Worm (Caenorhabditis elegans): ENCODE measurements around the gene Y17G9B.11.

Y17G9B.11 gene

ce11 chrIV:4745422-4745821, 11.0 kb upstream of the Y17G9B.11 start, which contains the start of gene timm-17B.1 (continued):
- TF ChIP-seq mel-28 (tag; optimal IDR thresholded peaks at IDR 0.05; ENCODE audit: borderline replicate concordance) = no peak

DNA sequence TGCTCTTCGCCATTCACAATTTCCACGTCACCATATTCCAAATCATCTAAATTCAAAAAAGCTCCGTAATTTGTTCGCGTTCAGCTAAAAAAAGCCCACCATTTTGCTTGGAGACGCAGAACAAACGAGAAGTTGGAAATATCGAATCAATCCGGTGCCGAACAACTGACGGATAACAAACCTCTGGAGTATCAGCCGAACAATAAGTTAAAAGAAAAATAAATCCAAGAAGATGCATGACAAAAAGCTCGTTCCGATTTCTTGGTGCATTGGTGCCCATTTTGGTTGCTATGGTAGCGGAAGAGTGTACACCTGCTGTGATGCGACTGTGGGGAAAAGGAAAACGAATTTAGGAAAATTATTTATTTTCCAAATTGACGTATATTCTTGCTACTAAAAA, 8.9 kb upstream of the Y17G9B.11 start, which contains the start of gene tctn-1:
Gene tctn-1 (minus strand): TSS at position 280 of the 400 bp plus-strand sequence.
- TF ChIP-seq F52B5.7 (tag; optimal IDR thresholded peaks at IDR 0.05) (no peak), zfh-2 (GFP tag; conservative IDR thresholded peaks at IDR 0.05) (no peak), die-1 (tag; optimal IDR thresholded peaks at IDR 0.05) (no peak), ekl-4 (GFP tag; IDR thresholded peaks at IDR 0.05) (no peak), ceh-40 (GFP tag; IDR thresholded peaks at IDR 0.05) (no peak), tbx-9 (tag; optimal IDR thresholded peaks at IDR 0.05; ENCODE audit: borderline replicate concordance) (no peak), ceh-100 (GFP tag; IDR thresholded peaks at IDR 0.05) (no peak), dox-1 (GFP tag; IDR thresholded peaks at IDR 0.05) (0 out of 2 replicates have a peak, but pooled peaks have one; percentile 14), snpc-1.1 (tag; optimal IDR thresholded peaks at IDR 0.05; ENCODE audit: insufficient read depth) (no peak), lin-35 (GFP tag; optimal IDR thresholded peaks at IDR 0.05) (no peak), mel-28 (tag; optimal IDR thresholded peaks at IDR 0.05; ENCODE audit: borderline replicate concordance) (no peak), hmg-1.2 (GFP tag; IDR thresholded peaks at IDR 0.05) (peak; percentile 22; the same call in 1 of the 2 replicates), rcor-1 (GFP tag; IDR thresholded peaks at IDR 0.05) (no peak), lin-54 (GFP tag; optimal IDR thresholded peaks at IDR 0.05) (no peak), hlh-26 (GFP tag; conservative IDR thresholded peaks at IDR 0.05) (no peak), B0035.1 (tag; optimal IDR thresholded peaks at IDR 0.05) (no peak), nhr-90 (tag; optimal IDR thresholded peaks at IDR 0.05) (no peak), gei-17 (GFP tag; optimal IDR thresholded peaks at IDR 0.05) (no peak), tbp1 (GFP tag; optimal IDR thresholded peaks at IDR 0.05) (no peak), B0019.2 (GFP tag; conservative IDR thresholded peaks at IDR 0.05) (no peak), somi-1 (GFP tag; optimal IDR thresholded peaks at IDR 0.05) (no peak), Y67H2A.10 (GFP tag; conservative IDR thresholded peaks at IDR 0.05) (no peak), rpc-1 (optimal IDR thresholded peaks at IDR 0.05) (no peak), rpc-1 (tag; optimal IDR thresholded peaks at IDR 0.05) (no peak), ztf-3 (GFP tag; optimal IDR thresholded peaks at IDR 0.05) (no peak), ztf-26 (tag; optimal IDR thresholded peaks at IDR 0.05) (no peak), T07F8.4 (tag; optimal IDR thresholded peaks at IDR 0.05) (no peak), F39B2.1 (GFP tag; IDR thresholded peaks at IDR 0.05) (no peak), attf-6 (GFP tag; IDR thresholded peaks at IDR 0.05) (no peak), C06A6.2 (GFP tag; conservative IDR thresholded peaks at IDR 0.05) (no peak), nfya-1 (tag; optimal IDR thresholded peaks at IDR 0.05; ENCODE audit: borderline replicate concordance, insufficient read depth) (no peak), F55B11.4 (tag; optimal IDR thresholded peaks at IDR 0.05; ENCODE audit: borderline replicate concordance, insufficient read depth) (no peak), aptf-2 (GFP tag; conservative IDR thresholded peaks at IDR 0.05) (no peak), K11D2.4 (GFP tag; IDR thresholded peaks at IDR 0.05) (no peak), F37B4.10 (GFP tag; IDR thresholded peaks at IDR 0.05) (no peak), ceh-58 (GFP tag; IDR thresholded peaks at IDR 0.05) (no peak), K12H6.12 (tag; optimal IDR thresholded peaks at IDR 0.05) (no peak), snpc-4 (GFP tag; optimal IDR thresholded peaks at IDR 0.05) (no peak), snpc-4 (tag; optimal IDR thresholded peaks at IDR 0.05) (no peak), egrh-3 (GFP tag; IDR thresholded peaks at IDR 0.05) (no peak), lir-1 (GFP tag; conservative IDR thresholded peaks at IDR 0.05) (no peak), C17E4.6 (GFP tag; IDR thresholded peaks at IDR 0.05) (no peak), mcd-1 (GFP tag; IDR thresholded peaks at IDR 0.05) (peak; percentile 23; the same call in 1 of the 2 replicates), attf-3 (GFP tag; conservative IDR thresholded peaks at IDR 0.05) (no peak), let-607 (tag; optimal IDR thresholded peaks at IDR 0.05) (no peak), nhr-120 (GFP tag; IDR thresholded peaks at IDR 0.05) (no peak), efl-1 (GFP tag; optimal IDR thresholded peaks at IDR 0.05) (no peak)
